Worm (Caenorhabditis elegans) whole organism, late embryonic: ENCODE measurements around the gene sgk-1.
A peak's percentile ranks its signal among the peaks of the same experiment; 100 is the strongest.

Experiments
- C38D4.7 ChIP-seq: fragments of 200-800 bp; sonication (Bioruptor generic); optimal IDR thresholded peaks from 2 replicates; lab custom pipeline; 2018; ENCODE audit warnings: mild to moderate bottlenecking, missing genetic modification characterization, moderate library complexity, missing compliant biosample characterization
- F13H6.1 ChIP-seq: sonication (generic microtip); optimal IDR thresholded peaks from 2 replicates; lab custom pipeline; 2016; ENCODE audit warnings: missing genetic modification characterization, missing compliant biosample characterization
- K02D7.2 ChIP-seq: sonication (generic microtip); optimal IDR thresholded peaks from 2 replicates; lab custom pipeline; 2017; ENCODE audit warnings: mild to moderate bottlenecking, missing genetic modification characterization, missing compliant biosample characterization
- K09A11.1 ChIP-seq: sonication (generic microtip); optimal IDR thresholded peaks from 2 replicates; lab custom pipeline; 2017; ENCODE audit warnings: antibody characterized with exemption, mild to moderate bottlenecking, missing genetic modification characterization, missing compliant biosample characterization; ENCODE audit not compliant: insufficient read depth
- T23F11.4 ChIP-seq: fragments of 200-800 bp; sonication (Bioruptor generic); optimal IDR thresholded peaks from 2 replicates; lab custom pipeline; 2018; ENCODE audit warnings: mild to moderate bottlenecking, missing genetic modification characterization, missing compliant biosample characterization
- ama-1 ChIP-seq: fragments of 150-350 bp; optimal IDR thresholded peaks from 2 replicates; lab custom pipeline; 2014
- ceh-14 ChIP-seq: sonication (generic microtip); optimal IDR thresholded peaks from 2 replicates; lab custom pipeline; 2016; ENCODE audit warnings: missing genotype, missing genetic modification characterization, missing compliant biosample characterization
- ceh-19 ChIP-seq: fragments of 200-800 bp; sonication (Bioruptor generic); optimal IDR thresholded peaks from 2 replicates; lab custom pipeline; 2018; ENCODE audit warnings: mild to moderate bottlenecking, missing genetic modification characterization, missing compliant biosample characterization
- ceh-22 ChIP-seq: sonication (generic microtip); optimal IDR thresholded peaks from 2 replicates; lab custom pipeline; 2017; ENCODE audit warnings: missing biosample characterization, missing genetic modification characterization
- ceh-30 ChIP-seq: fragments of 150-350 bp; optimal IDR thresholded peaks from 2 replicates; lab custom pipeline; 2014; ENCODE audit warnings: missing biosample characterization, missing genetic modification characterization
- ceh-31 ChIP-seq: sonication (generic microtip); optimal IDR thresholded peaks from 2 replicates; lab custom pipeline; 2016; ENCODE audit warnings: missing genetic modification characterization, missing compliant biosample characterization
- ceh-34 ChIP-seq: sonication (generic microtip); optimal IDR thresholded peaks from 2 replicates; lab custom pipeline; 2016; ENCODE audit warnings: mild to moderate bottlenecking, missing genetic modification characterization, missing compliant biosample characterization
- ceh-48 ChIP-seq: sonication (generic microtip); optimal IDR thresholded peaks from 2 replicates; lab custom pipeline; 2016; ENCODE audit warnings: missing genetic modification characterization, inconsistent platforms, missing compliant biosample characterization
- ceh-9 ChIP-seq: sonication (generic microtip); optimal IDR thresholded peaks from 2 replicates; lab custom pipeline; 2016; ENCODE audit warnings: mild to moderate bottlenecking, missing genetic modification characterization, inconsistent platforms, missing compliant biosample characterization
- eyg-1 ChIP-seq: sonication (generic microtip); optimal IDR thresholded peaks from 2 replicates; lab custom pipeline; 2016; ENCODE audit warnings: missing genotype, missing genetic modification characterization, missing compliant biosample characterization
- fkh-10 ChIP-seq: fragments of 150-350 bp; optimal IDR thresholded peaks from 2 replicates; lab custom pipeline; 2014; ENCODE audit warnings: missing biosample characterization, missing genetic modification reagents, missing genetic modification characterization
- fkh-6 ChIP-seq: sonication (generic microtip); optimal IDR thresholded peaks from 2 replicates; lab custom pipeline; 2016; ENCODE audit warnings: missing genetic modification characterization, missing compliant biosample characterization
- hlh-13 ChIP-seq: fragments of 200-800 bp; sonication (Bioruptor generic); optimal IDR thresholded peaks from 2 replicates; lab custom pipeline; 2018; ENCODE audit warnings: mild to moderate bottlenecking, missing genetic modification characterization, missing compliant biosample characterization
- hlh-6 ChIP-seq: sonication (generic microtip); optimal IDR thresholded peaks from 2 replicates; lab custom pipeline; 2016; ENCODE audit warnings: missing genotype, missing genetic modification characterization, missing compliant biosample characterization
- hlh-8 ChIP-seq: sonication (generic microtip); optimal IDR thresholded peaks from 2 replicates; lab custom pipeline; 2016; ENCODE audit warnings: missing genotype, missing genetic modification characterization, missing compliant biosample characterization
- lim-6 ChIP-seq: sonication (generic microtip); optimal IDR thresholded peaks from 2 replicates; lab custom pipeline; 2016; ENCODE audit warnings: missing genetic modification characterization, missing compliant biosample characterization
- lin-11 ChIP-seq: fragments of 200-800 bp; sonication (Bioruptor generic); optimal IDR thresholded peaks from 2 replicates; lab custom pipeline; 2018; ENCODE audit warnings: mild to moderate bottlenecking, missing genetic modification characterization, missing compliant biosample characterization
- mec-3 ChIP-seq: sonication (generic microtip); optimal IDR thresholded peaks from 2 replicates; lab custom pipeline; 2016; ENCODE audit warnings: borderline replicate concordance, missing genetic modification characterization, missing compliant biosample characterization
- nfya-1 ChIP-seq: sonication (generic microtip); optimal IDR thresholded peaks from 2 replicates; lab custom pipeline; 2017; ENCODE audit warnings: missing genetic modification characterization, mild to moderate bottlenecking, missing compliant biosample characterization, antibody characterized with exemption, moderate library complexity
- nhr-11 ChIP-seq: fragments of 150-350 bp; optimal IDR thresholded peaks from 2 replicates; lab custom pipeline; 2014; ENCODE audit warnings: missing biosample characterization, missing genetic modification characterization
- nhr-232 ChIP-seq: sonication (generic microtip); optimal IDR thresholded peaks from 2 replicates; lab custom pipeline; 2016; ENCODE audit warnings: missing genetic modification characterization, missing compliant biosample characterization
- odd-2 ChIP-seq: sonication (generic microtip); optimal IDR thresholded peaks from 2 replicates; lab custom pipeline; 2017; ENCODE audit warnings: antibody characterized with exemption, mild to moderate bottlenecking, missing genetic modification characterization, missing compliant biosample characterization
- pag-3 ChIP-seq: sonication (generic microtip); optimal IDR thresholded peaks from 2 replicates; lab custom pipeline; 2016; ENCODE audit warnings: missing compliant biosample characterization, missing genetic modification characterization, borderline replicate concordance
- pat-9 ChIP-seq: fragments of 200-800 bp; sonication (Bioruptor generic); optimal IDR thresholded peaks from 2 replicates; lab custom pipeline; 2018; ENCODE audit warnings: mild to moderate bottlenecking, missing genetic modification characterization, moderate library complexity, missing compliant biosample characterization
- pha-2 ChIP-seq: sonication (generic microtip); optimal IDR thresholded peaks from 2 replicates; lab custom pipeline; 2017; ENCODE audit warnings: mild to moderate bottlenecking, missing genetic modification characterization, missing compliant biosample characterization
- pros-1 ChIP-seq: fragments of 150-350 bp; optimal IDR thresholded peaks from 2 replicates; lab custom pipeline; 2014; ENCODE audit warnings: missing biosample characterization, missing genetic modification reagents, missing genetic modification characterization
- ref-2 ChIP-seq: sonication (generic microtip); optimal IDR thresholded peaks from 2 replicates; lab custom pipeline; 2016; ENCODE audit warnings: missing genetic modification characterization, missing compliant biosample characterization
- rnt-1 ChIP-seq: sonication (generic microtip); optimal IDR thresholded peaks from 2 replicates; lab custom pipeline; 2016; ENCODE audit warnings: missing genetic modification characterization, missing compliant biosample characterization
- sdc-2 ChIP-seq: sonication (generic microtip); optimal IDR thresholded peaks from 2 replicates; lab custom pipeline; 2016; ENCODE audit warnings: missing genotype, missing genetic modification characterization, missing compliant biosample characterization
- sox-2 ChIP-seq: fragments of 200-800 bp; sonication (Bioruptor generic); IDR thresholded peaks from 2 replicates; pipeline ENCODE4 v1.3.6; 2022; ENCODE audit warnings: missing genetic modification reagents, missing genetic modification characterization, missing compliant biosample characterization
- sox-4 ChIP-seq: sonication (generic microtip); optimal IDR thresholded peaks from 2 replicates; lab custom pipeline; 2017; ENCODE audit warnings: mild to moderate bottlenecking, missing genetic modification characterization, inconsistent platforms, missing compliant biosample characterization
- syd-9 ChIP-seq: sonication (generic microtip); optimal IDR thresholded peaks from 2 replicates; lab custom pipeline; 2016; ENCODE audit warnings: mild to moderate bottlenecking, missing genetic modification characterization, moderate library complexity, missing compliant biosample characterization
- tbx-7 ChIP-seq: sonication (generic microtip); optimal IDR thresholded peaks from 2 replicates; lab custom pipeline; 2016; ENCODE audit warnings: missing genotype, missing genetic modification characterization, missing compliant biosample characterization
- unc-3 ChIP-seq, 2 experiments: fragments of 200-800 bp in 1 of 2; sonication (Bioruptor generic) in 1 of 2; sonication (generic microtip) in 1 of 2; conservative IDR thresholded peaks in 1 of 2; optimal IDR thresholded peaks in 1 of 2; 2 replicates each; pipeline versions ENCODE4 v1.3.6 to Lab custom; 2016 to 2022; ENCODE audit warnings: missing compliant biosample characterization in 2 of 2, missing genetic modification characterization in 2 of 2, missing genetic modification reagents in 1 of 2
- unc-42 ChIP-seq: sonication (generic microtip); optimal IDR thresholded peaks from 2 replicates; lab custom pipeline; 2016; ENCODE audit warnings: missing genotype, missing genetic modification characterization, missing compliant biosample characterization
- unc-55 ChIP-seq: sonication (generic microtip); optimal IDR thresholded peaks from 2 replicates; lab custom pipeline; 2017; ENCODE audit warnings: missing biosample characterization, missing genetic modification reagents, missing genetic modification characterization
- unc-86 ChIP-seq: sonication (generic microtip); optimal IDR thresholded peaks from 2 replicates; lab custom pipeline; 2016; ENCODE audit warnings: missing genetic modification characterization, missing compliant biosample characterization
- zip-5 ChIP-seq: sonication (generic microtip); optimal IDR thresholded peaks from 2 replicates; lab custom pipeline; 2016; ENCODE audit warnings: missing genetic modification characterization, missing compliant biosample characterization
- ztf-16 ChIP-seq: sonication (generic microtip); optimal IDR thresholded peaks from 2 replicates; lab custom pipeline; 2017; ENCODE audit warnings: missing genetic modification characterization, missing compliant biosample characterization

The sgk-1 gene

DNA sequence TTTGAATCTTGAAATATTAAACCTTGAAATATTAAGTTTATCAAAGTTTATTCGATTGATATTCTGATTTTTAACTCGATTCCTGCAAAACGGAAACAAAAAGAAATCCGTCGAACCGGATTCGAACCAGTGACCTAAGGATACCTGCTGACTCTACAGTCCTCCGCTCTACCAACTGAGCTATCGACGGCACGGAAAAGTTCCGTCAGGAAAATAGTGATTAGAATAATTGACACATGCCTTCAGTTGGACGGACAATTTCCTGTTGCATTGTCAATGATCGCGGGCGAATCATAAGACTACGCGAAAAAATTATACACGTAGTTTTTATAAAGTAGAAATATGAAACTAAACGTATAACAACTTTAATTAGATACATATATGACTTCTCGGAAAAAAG is 52.8 kb downstream of the sgk-1 start:
- no peak for TF ChIP-seq ceh-31 (tag; lab: Kevin White, UChicago)
- no peak for TF ChIP-seq ceh-30 (tag; lab: Kevin White, UChicago)
- no peak for TF ChIP-seq mec-3 (tag; lab: Kevin White, UChicago)
- TF ChIP-seq pros-1 (tag; lab: Kevin White, UChicago): no peak
- TF ChIP-seq fkh-10 (GFP tag; lab: Kevin White, UChicago): no peak
- TF ChIP-seq ceh-9: no peak
- TF ChIP-seq lin-11 (tag; lab: Kevin White, UChicago): no peak
- no peak for TF ChIP-seq rnt-1 (tag; lab: Kevin White, UChicago)
- TF ChIP-seq lim-6 (tag; lab: Kevin White, UChicago): no peak
- TF ChIP-seq pag-3 (tag; lab: Kevin White, UChicago): no peak
- TF ChIP-seq nhr-11 (tag; lab: Kevin White, UChicago): no peak
- TF ChIP-seq unc-3 (GFP tag; conservative IDR thresholded peaks at IDR 0.05; lab: Robert Waterston, UW): no peak
- TF ChIP-seq unc-3 (tag; optimal IDR thresholded peaks at IDR 0.05; lab: Kevin White, UChicago): no peak
- no peak for TF ChIP-seq unc-86
- TF ChIP-seq hlh-6: no peak

DNA sequence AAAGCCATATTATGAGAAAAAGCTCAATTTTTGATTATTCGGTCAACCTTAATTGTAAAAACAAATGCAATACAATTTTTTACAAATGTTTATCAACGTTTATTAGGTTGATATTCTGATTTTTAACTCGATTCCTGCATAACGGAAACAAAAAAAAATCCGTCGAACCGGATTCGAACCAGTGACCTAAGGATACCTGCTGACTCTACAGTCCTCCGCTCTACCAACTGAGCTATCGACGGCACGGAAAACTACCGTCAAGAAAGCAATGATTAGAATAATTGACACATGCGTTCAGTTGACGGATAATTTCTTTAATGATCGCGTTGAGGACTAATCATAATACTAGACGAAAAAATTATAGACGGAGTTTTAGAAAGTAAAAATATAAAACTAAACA is 53.3 kb downstream of the sgk-1 start:
- no peak for TF ChIP-seq eyg-1
- no peak for TF ChIP-seq sox-4 (tag; lab: Kevin White, UChicago)
- no peak for TF ChIP-seq hlh-13 (GFP tag; lab: Kevin White, UChicago)
- TF ChIP-seq syd-9: no peak
- no peak for TF ChIP-seq zip-5 (tag; lab: Kevin White, UChicago)

DNA sequence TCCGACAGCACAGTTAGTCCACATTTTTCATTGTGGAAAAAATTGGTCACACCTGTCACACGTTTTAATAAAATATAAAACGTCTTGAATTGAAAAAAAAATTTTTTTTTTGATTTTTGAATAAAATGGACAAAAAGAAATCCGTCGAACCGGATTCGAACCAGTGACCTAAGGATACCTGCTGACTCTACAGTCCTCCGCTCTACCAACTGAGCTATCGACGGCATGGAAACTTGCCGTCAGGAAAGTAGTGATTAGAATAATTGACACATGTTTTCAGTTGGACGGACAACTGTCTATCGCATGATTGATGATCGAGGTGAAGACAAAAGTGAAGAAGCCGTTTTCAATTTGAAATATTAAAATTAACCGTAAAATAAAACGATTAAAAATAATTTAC is 53.8 kb downstream of the sgk-1 start:
- TF ChIP-seq pat-9 (tag; lab: Kevin White, UChicago) (no peak), hlh-8 (no peak), nfya-1 (tag; lab: Kevin White, UChicago) (no peak), odd-2 (tag; lab: Kevin White, UChicago) (no peak), hlh-6 (no peak), pha-2 (tag; lab: Kevin White, UChicago) (no peak), lin-11 (tag; lab: Kevin White, UChicago) (no peak)

DNA sequence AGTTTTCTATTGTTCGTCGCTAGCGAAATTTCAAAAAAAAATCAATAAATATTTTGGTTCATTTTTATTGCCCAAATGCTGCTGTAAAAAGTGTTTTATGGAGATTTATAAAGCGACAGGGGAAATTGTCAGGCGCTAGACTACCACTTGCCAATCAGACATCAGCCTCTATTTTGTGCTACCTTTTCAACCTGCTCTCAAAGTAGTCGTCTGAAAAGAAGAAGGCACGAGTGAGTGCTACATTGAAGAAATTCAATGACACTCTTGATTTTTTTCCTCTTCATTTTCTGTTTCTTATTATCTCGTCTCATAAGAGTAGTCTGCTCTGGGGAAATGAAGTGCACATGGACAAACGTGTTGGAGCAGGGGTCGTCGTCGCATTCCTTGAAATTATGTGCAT is 56.0 kb downstream of the sgk-1 start:
- TF ChIP-seq mec-3 (tag; lab: Kevin White, UChicago): no peak
- TF ChIP-seq odd-2 (tag; lab: Kevin White, UChicago): no peak
- TF ChIP-seq zip-5 (tag; lab: Kevin White, UChicago): no peak
- TF ChIP-seq ceh-22 (tag; lab: Kevin White, UChicago): no peak
- TF ChIP-seq K02D7.2 (tag; lab: Kevin White, UChicago): no peak
- no peak for TF ChIP-seq hlh-13 (GFP tag; lab: Kevin White, UChicago)
- no peak for TF ChIP-seq tbx-7 (tag; lab: Kevin White, UChicago)
- no peak for TF ChIP-seq hlh-8
- TF ChIP-seq nhr-11 (tag; lab: Kevin White, UChicago): no peak
- no peak for TF ChIP-seq ama-1 (lab: Kevin White, UChicago)
- TF ChIP-seq pag-3 (tag; lab: Kevin White, UChicago): no peak
- TF ChIP-seq F13H6.1: no peak
- TF ChIP-seq eyg-1: no peak
- TF ChIP-seq syd-9: no peak
- TF ChIP-seq unc-55 (GFP tag; lab: Kevin White, UChicago): no peak
- TF ChIP-seq ztf-16 (tag; lab: Kevin White, UChicago): no peak
- no peak for TF ChIP-seq sox-2 (GFP tag; lab: Robert Waterston, UW)
- TF ChIP-seq ceh-19 (GFP tag; lab: Kevin White, UChicago): no peak
- no peak for TF ChIP-seq unc-86
- TF ChIP-seq rnt-1 (tag; lab: Kevin White, UChicago): peak; percentile 22
- TF ChIP-seq sdc-2 (tag; lab: Kevin White, UChicago): peak; percentile 98
- TF ChIP-seq T23F11.4 (GFP tag; lab: Kevin White, UChicago): no peak
- TF ChIP-seq lin-11 (tag; lab: Kevin White, UChicago): no peak
- TF ChIP-seq nhr-232 (tag; lab: Kevin White, UChicago): no peak
- TF ChIP-seq fkh-6: no peak
- no peak for TF ChIP-seq ref-2 (tag; lab: Kevin White, UChicago)
- no peak for TF ChIP-seq ceh-30 (tag; lab: Kevin White, UChicago)
- no peak for TF ChIP-seq pha-2 (tag; lab: Kevin White, UChicago)
- no peak for TF ChIP-seq ceh-14 (tag; lab: Kevin White, UChicago)
- no peak for TF ChIP-seq unc-3 (GFP tag; conservative IDR thresholded peaks at IDR 0.05; lab: Robert Waterston, UW)
- TF ChIP-seq unc-3 (tag; optimal IDR thresholded peaks at IDR 0.05; lab: Kevin White, UChicago): no peak
- peak; percentile 65 for TF ChIP-seq ceh-31 (tag; lab: Kevin White, UChicago)
- TF ChIP-seq K09A11.1 (tag; lab: Kevin White, UChicago): no peak
- peak; percentile 84 for TF ChIP-seq ceh-48 (tag; lab: Kevin White, UChicago)
- peak; percentile 5 for TF ChIP-seq ceh-34 (tag; lab: Kevin White, UChicago)
- no peak for TF ChIP-seq C38D4.7 (GFP tag; lab: Kevin White, UChicago)
- peak; percentile 65 for TF ChIP-seq unc-42 (tag; lab: Kevin White, UChicago)
